Worm (Caenorhabditis elegans) whole organism, L1 larva: ENCODE results near the gene F55A11.7.

Source experiments
- C16A3.4 ChIP-seq: fragments of 150-350 bp; optimal IDR thresholded peaks from 2 replicates; lab custom pipeline; 2014; ENCODE audit warnings: missing biosample characterization, missing genetic modification characterization
- C34B4.2 ChIP-seq: sonication (generic microtip); optimal IDR thresholded peaks from 2 replicates; lab custom pipeline; 2017; ENCODE audit warnings: mild to moderate bottlenecking, missing genetic modification characterization, missing compliant biosample characterization
- F16B12.6 ChIP-seq: fragments of 150-350 bp; optimal IDR thresholded peaks from 2 replicates; lab custom pipeline; 2014; ENCODE audit warnings: missing biosample characterization, missing genetic modification characterization
- Y116A8C.19 ChIP-seq: sonication (generic microtip); optimal IDR thresholded peaks from 2 replicates; lab custom pipeline; 2016; ENCODE audit warnings: missing compliant biosample characterization, missing genetic modification characterization, borderline replicate concordance
- aha-1 ChIP-seq: fragments of 150-350 bp; optimal IDR thresholded peaks from 2 replicates; lab custom pipeline; 2014; ENCODE audit warnings: missing biosample characterization, missing genetic modification characterization
- alr-1 ChIP-seq: fragments of 200-800 bp; sonication (Bioruptor generic); optimal IDR thresholded peaks from 2 replicates; lab custom pipeline; 2018; ENCODE audit warnings: borderline replicate concordance, mild to moderate bottlenecking, missing genetic modification characterization, missing compliant biosample characterization
- ama-1 ChIP-seq: fragments of 150-350 bp; optimal IDR thresholded peaks from 2 replicates; lab custom pipeline; 2014
- blmp-1 ChIP-seq: fragments of 150-350 bp; optimal IDR thresholded peaks from 2 replicates; lab custom pipeline; 2014; ENCODE audit warnings: missing biosample characterization, missing genetic modification characterization
- ceh-63 ChIP-seq: fragments of 200-800 bp; sonication (Bioruptor generic); optimal IDR thresholded peaks from 2 replicates; lab custom pipeline; 2018; ENCODE audit warnings: mild to moderate bottlenecking, missing genetic modification characterization, missing compliant biosample characterization
- ceh-90 ChIP-seq: sonication (generic microtip); optimal IDR thresholded peaks from 2 replicates; lab custom pipeline; 2016; ENCODE audit warnings: missing genetic modification characterization, missing compliant biosample characterization
- efl-1 ChIP-seq, 4 experiments: fragments of 150-350 bp; optimal IDR thresholded peaks in 3 of 4; peaks in 1 of 4; 1 replicate in 1 of 4; 2 replicates in 3 of 4; lab custom pipeline; 2014; ENCODE audit warnings: missing biosample characterization in 2 of 4, missing genetic modification characterization in 2 of 4, missing genetic modification reagents in 2 of 4
- efl-3 ChIP-seq: fragments of 200-800 bp; sonication (Bioruptor generic); optimal IDR thresholded peaks from 2 replicates; lab custom pipeline; 2018; ENCODE audit warnings: mild to moderate bottlenecking, missing genetic modification characterization, missing compliant biosample characterization
- egl-13 ChIP-seq: sonication (generic microtip); optimal IDR thresholded peaks from 2 replicates; lab custom pipeline; 2016; ENCODE audit warnings: missing genotype, missing genetic modification reagents, missing genetic modification characterization, missing compliant biosample characterization
- egl-27 ChIP-seq, 2 experiments: fragments of 150-350 bp in 1 of 2; sonication (generic microtip); optimal IDR thresholded peaks; 3 replicates each; lab custom pipeline; 2017 to 2018; ENCODE audit warnings: missing biosample characterization in 2 of 2, missing genetic modification characterization in 2 of 2, missing genetic modification reagents in 2 of 2
- elt-3 ChIP-seq, 6 experiments: fragments of 150-350 bp in 1 of 6; sonication (generic microtip); optimal IDR thresholded peaks; 2 replicates each; lab custom pipeline; 2017 to 2018; ENCODE audit warnings: missing biosample characterization in 6 of 6, missing genetic modification characterization in 6 of 6, inconsistent platforms in 1 of 6
- fkh-8 ChIP-seq: sonication (generic microtip); optimal IDR thresholded peaks from 2 replicates; lab custom pipeline; 2016; ENCODE audit warnings: mild to moderate bottlenecking, missing genetic modification characterization, missing compliant biosample characterization
- fos-1 ChIP-seq: fragments of 150-350 bp; optimal IDR thresholded peaks from 2 replicates; lab custom pipeline; 2014; ENCODE audit warnings: missing biosample characterization, missing genetic modification characterization
- hpl-2 ChIP-seq: fragments of 150-350 bp; optimal IDR thresholded peaks from 2 replicates; lab custom pipeline; 2014; ENCODE audit warnings: missing biosample characterization, missing genetic modification reagents, missing genetic modification characterization
- isw-1 ChIP-seq: fragments of 200-800 bp; sonication (Bioruptor generic); IDR thresholded peaks from 2 replicates; pipeline ENCODE4 v1.3.6; 2022; ENCODE audit warnings: missing genetic modification characterization, missing compliant biosample characterization
- jun-1 ChIP-seq: fragments of 150-350 bp; optimal IDR thresholded peaks from 2 replicates; lab custom pipeline; 2014; ENCODE audit warnings: missing biosample characterization, missing genetic modification reagents, missing genetic modification characterization
- lin-13 ChIP-seq: fragments of 150-350 bp; optimal IDR thresholded peaks from 2 replicates; lab custom pipeline; 2014; ENCODE audit warnings: missing biosample characterization, missing genetic modification reagents, missing genetic modification characterization
- lin-14 ChIP-seq: fragments of 200-800 bp; sonication (Bioruptor generic); optimal IDR thresholded peaks from 2 replicates; lab custom pipeline; 2018; ENCODE audit warnings: mild to moderate bottlenecking, missing genetic modification characterization, moderate library complexity, missing compliant biosample characterization
- lsy-2 ChIP-seq, 2 experiments: fragments of 150-350 bp; optimal IDR thresholded peaks; 2 replicates each; lab custom pipeline; 2014; ENCODE audit warnings: missing biosample characterization in 2 of 2, missing genetic modification characterization in 2 of 2
- mdl-1 ChIP-seq, 2 experiments: fragments of 150-350 bp; optimal IDR thresholded peaks; 2 replicates each; lab custom pipeline; 2014 to 2017; ENCODE audit warnings: missing biosample characterization in 2 of 2, missing genetic modification characterization in 2 of 2, inconsistent platforms in 1 of 2
- mep-1 ChIP-seq: fragments of 150-350 bp; optimal IDR thresholded peaks from 2 replicates; lab custom pipeline; 2014; ENCODE audit warnings: missing biosample characterization, missing genetic modification characterization
- nhr-12 ChIP-seq: sonication (generic microtip); optimal IDR thresholded peaks from 2 replicates; lab custom pipeline; 2017; ENCODE audit warnings: missing biosample characterization, missing genetic modification characterization
- nhr-19 ChIP-seq: fragments of 200-800 bp; sonication (Bioruptor generic); conservative IDR thresholded peaks from 2 replicates; pipeline ENCODE4 v1.3.6; 2022; ENCODE audit warnings: missing genetic modification characterization, missing compliant biosample characterization
- nhr-28 ChIP-seq: fragments of 150-350 bp; optimal IDR thresholded peaks from 2 replicates; lab custom pipeline; 2014; ENCODE audit warnings: missing biosample characterization, missing genetic modification characterization
- nhr-47 ChIP-seq: sonication (generic microtip); optimal IDR thresholded peaks from 2 replicates; lab custom pipeline; 2016; ENCODE audit warnings: mild to moderate bottlenecking, missing genetic modification characterization, moderate library complexity, missing compliant biosample characterization
- nhr-76 ChIP-seq: sonication (generic microtip); optimal IDR thresholded peaks from 2 replicates; lab custom pipeline; 2017; ENCODE audit warnings: missing biosample characterization, missing genetic modification characterization
- nhr-77 ChIP-seq: fragments of 150-350 bp; optimal IDR thresholded peaks from 2 replicates; lab custom pipeline; 2014; ENCODE audit warnings: missing biosample characterization, missing genetic modification characterization
- nhr-85 ChIP-seq: sonication (generic microtip); peaks from one replicate; lab custom pipeline; 2016; ENCODE audit warnings: missing genetic modification characterization, inconsistent platforms, missing compliant biosample characterization
- nhr-90 ChIP-seq: sonication (generic microtip); optimal IDR thresholded peaks from 2 replicates; lab custom pipeline; 2016; ENCODE audit warnings: mild to moderate bottlenecking, missing genetic modification characterization, missing compliant biosample characterization; ENCODE audit not compliant: poor library complexity
- pag-3 ChIP-seq: sonication (generic microtip); optimal IDR thresholded peaks from 2 replicates; lab custom pipeline; 2017; ENCODE audit warnings: missing genetic modification characterization, mild to moderate bottlenecking, missing compliant biosample characterization, antibody characterized with exemption, borderline replicate concordance; ENCODE audit not compliant: insufficient read depth
- pax-3 ChIP-seq: fragments of 200-800 bp; sonication (Bioruptor generic); optimal IDR thresholded peaks from 2 replicates; lab custom pipeline; 2018; ENCODE audit warnings: mild to moderate bottlenecking, missing genetic modification characterization, moderate library complexity, missing compliant biosample characterization
- pqm-1 ChIP-seq: sonication (generic microtip); optimal IDR thresholded peaks from 3 replicates; lab custom pipeline; 2017; ENCODE audit warnings: missing biosample characterization, missing genetic modification characterization
- rnt-1 ChIP-seq: sonication (generic microtip); optimal IDR thresholded peaks from 2 replicates; lab custom pipeline; 2016; ENCODE audit warnings: mild to moderate bottlenecking, missing genetic modification characterization, moderate library complexity, missing compliant biosample characterization
- skn-1 ChIP-seq: fragments of 150-350 bp; optimal IDR thresholded peaks from 2 replicates; lab custom pipeline; 2014; ENCODE audit warnings: missing biosample characterization, missing genetic modification characterization
- sox-4 ChIP-seq: sonication (generic microtip); optimal IDR thresholded peaks from 2 replicates; lab custom pipeline; 2016; ENCODE audit warnings: missing genetic modification characterization, missing compliant biosample characterization
- sptf-1 ChIP-seq: fragments of 150-350 bp; optimal IDR thresholded peaks from 2 replicates; lab custom pipeline; 2014; ENCODE audit warnings: missing biosample characterization, missing genetic modification characterization
- swsn-7 ChIP-seq: sonication (generic microtip); optimal IDR thresholded peaks from 2 replicates; lab custom pipeline; 2016; ENCODE audit warnings: missing genetic modification characterization, missing compliant biosample characterization
- tlp-1 ChIP-seq: fragments of 150-350 bp; optimal IDR thresholded peaks from 2 replicates; lab custom pipeline; 2014; ENCODE audit warnings: missing biosample characterization, missing genetic modification characterization
- unc-30 ChIP-seq: sonication (generic microtip); optimal IDR thresholded peaks from 2 replicates; lab custom pipeline; 2017; ENCODE audit warnings: missing biosample characterization, missing genetic modification characterization
- unc-62 ChIP-seq: fragments of 150-350 bp; optimal IDR thresholded peaks from 2 replicates; lab custom pipeline; 2014; ENCODE audit warnings: missing biosample characterization, missing genetic modification reagents, missing genetic modification characterization
- unc-86 ChIP-seq: sonication (generic microtip); optimal IDR thresholded peaks from 2 replicates; lab custom pipeline; 2016; ENCODE audit warnings: missing genetic modification characterization, missing compliant biosample characterization
- unc-98 ChIP-seq: fragments of 200-800 bp; sonication (Bioruptor generic); IDR thresholded peaks from 2 replicates; pipeline ENCODE4 v1.3.6; 2022; ENCODE audit warnings: missing genetic modification characterization, missing compliant biosample characterization
- vab-15 ChIP-seq: sonication (generic microtip); optimal IDR thresholded peaks from 2 replicates; lab custom pipeline; 2017; ENCODE audit warnings: missing genotype, mild to moderate bottlenecking, missing genetic modification characterization, missing compliant biosample characterization

Gene F55A11.7

DNA sequence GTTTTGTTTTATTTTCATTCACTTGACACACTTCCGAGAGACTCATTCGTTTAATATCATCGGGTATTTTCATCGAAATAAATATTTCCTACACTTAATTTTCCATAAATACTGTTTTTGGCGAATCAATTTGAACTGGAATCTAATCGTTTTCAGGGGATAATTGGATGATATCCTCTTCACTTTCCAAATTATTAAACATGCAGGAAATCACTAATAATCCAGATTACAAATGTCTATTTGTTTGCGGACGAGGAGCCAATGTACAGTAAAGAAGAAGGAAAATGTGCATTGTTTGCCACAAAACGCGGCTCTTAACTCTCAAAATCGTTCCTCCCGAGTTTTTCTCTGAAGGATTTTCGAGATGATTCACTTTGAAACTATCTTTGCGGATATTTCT is 10.7 kb downstream of the F55A11.7 start, which contains the start of gene F55A11.6:
Gene F55A11.6, plus strand, starts transcription at position 301 of the 400 bp plus-strand sequence.
- TF ChIP-seq hpl-2 (GFP tag; lab: Kevin White, UChicago) = no peak
- TF ChIP-seq unc-98 (GFP tag; lab: Robert Waterston, UW) = no peak
- no peak for TF ChIP-seq skn-1 (tag; lab: Kevin White, UChicago)
- TF ChIP-seq unc-30 (tag; lab: Kevin White, UChicago) = no peak
- no peak for TF ChIP-seq rnt-1 (tag; lab: Kevin White, UChicago)
- no peak for TF ChIP-seq C34B4.2 (tag; lab: Kevin White, UChicago)
- TF ChIP-seq F16B12.6 = no peak
- TF ChIP-seq fos-1 (tag; lab: Kevin White, UChicago) = no peak
- TF ChIP-seq nhr-77 (tag; lab: Kevin White, UChicago) = no peak
- TF ChIP-seq nhr-47 (tag; lab: Kevin White, UChicago) = no peak
- no peak for TF ChIP-seq nhr-28 (tag; lab: Kevin White, UChicago)
- no peak for TF ChIP-seq lsy-2 (tag; optimal IDR thresholded peaks at IDR 0.05; lab: Kevin White, UChicago)
- TF ChIP-seq isw-1 = no peak
- no peak for TF ChIP-seq unc-86
- TF ChIP-seq ceh-63 (GFP tag; lab: Kevin White, UChicago) = no peak
- TF ChIP-seq alr-1 (tag; lab: Kevin White, UChicago) = no peak
- no peak for TF ChIP-seq vab-15 (tag; lab: Kevin White, UChicago)

DNA sequence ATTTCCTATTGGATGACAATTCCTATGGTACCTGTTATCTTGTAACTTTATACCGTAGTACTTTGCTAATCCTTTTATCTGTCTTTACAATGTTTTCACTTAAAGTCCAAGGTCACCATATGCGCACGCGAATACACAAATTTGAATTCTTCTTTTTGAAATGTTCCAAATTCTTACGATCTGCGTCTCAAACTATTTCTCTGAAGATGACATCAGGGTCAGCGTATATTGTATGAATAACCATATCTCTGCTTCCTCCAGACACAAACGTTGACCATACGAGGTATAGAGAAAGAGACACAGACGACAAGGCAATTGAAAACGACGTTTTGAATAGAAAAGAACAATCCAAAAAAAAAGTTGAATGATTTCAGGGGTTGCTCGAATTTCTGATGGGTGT is 13.3 kb downstream of the F55A11.7 start:
- TF ChIP-seq nhr-47 (tag; lab: Kevin White, UChicago) (no peak), jun-1 (tag; lab: Kevin White, UChicago) (no peak), ama-1 (no peak), lin-14 (GFP tag; lab: Kevin White, UChicago) (peak; percentile 45), sptf-1 (tag; lab: Kevin White, UChicago) (no peak), swsn-7 (tag; lab: Kevin White, UChicago) (no peak), skn-1 (tag; lab: Kevin White, UChicago) (no peak), unc-62 (GFP tag; lab: Kevin White, UChicago) (no peak), pax-3 (no peak), efl-3 (GFP tag; lab: Kevin White, UChicago) (no peak), ceh-63 (GFP tag; lab: Kevin White, UChicago) (no peak), aha-1 (no peak), egl-13 (no peak), nhr-90 (no peak), efl-1 (optimal IDR thresholded peaks at IDR 0.05; lab: Kevin White, UChicago) (no peak), efl-1 (GFP tag; optimal IDR thresholded peaks at IDR 0.05 in 1 of 2; lab: Kevin White, UChicago) (no peak), C16A3.4 (no peak), blmp-1 (tag; lab: Kevin White, UChicago) (peak; percentile 54), nhr-12 (no peak), fkh-8 (no peak), sox-4 (no peak), lin-13 (no peak), unc-98 (GFP tag; lab: Robert Waterston, UW) (no peak), nhr-76 (tag; lab: Kevin White, UChicago) (no peak), Y116A8C.19 (tag; lab: Kevin White, UChicago) (no peak), pqm-1 (tag; lab: Kevin White, UChicago) (no peak), nhr-19 (GFP tag; lab: Robert Waterston, UW) (no peak), mdl-1 (tag; optimal IDR thresholded peaks at IDR 0.05; lab: Kevin White, UChicago) (no peak), elt-3 (tag; optimal IDR thresholded peaks at IDR 0.05; lab: Kevin White, UChicago) (peak in 1 of 6 experiments; percentile 13), tlp-1 (tag; lab: Kevin White, UChicago) (no peak), ceh-90 (tag; lab: Kevin White, UChicago) (no peak), pag-3 (tag; lab: Kevin White, UChicago) (no peak), lsy-2 (tag; optimal IDR thresholded peaks at IDR 0.05; lab: Kevin White, UChicago) (peak in 1 of 2 experiments; percentile 40), mep-1 (tag; lab: Kevin White, UChicago) (peak; percentile 32), nhr-85 (tag; lab: Kevin White, UChicago) (peak; percentile 68), C34B4.2 (tag; lab: Kevin White, UChicago) (no peak), egl-27 (tag; optimal IDR thresholded peaks at IDR 0.05; lab: Kevin White, UChicago) (no peak)
